Worm (Caenorhabditis elegans) whole organism, L3 larva: ENCODE data around the gene smc-4.

Experiments used
- ZK546.5 ChIP-seq: sonication (generic microtip); optimal IDR thresholded peaks from 2 replicates; lab custom pipeline; 2017; ENCODE audit warnings: missing biosample characterization, missing genetic modification characterization
- ceh-16 ChIP-seq: sonication (generic microtip); optimal IDR thresholded peaks from 2 replicates; lab custom pipeline; 2017; ENCODE audit warnings: missing biosample characterization, missing genetic modification characterization
- elt-1 ChIP-seq: fragments of 150-350 bp; optimal IDR thresholded peaks from 2 replicates; lab custom pipeline; 2014; ENCODE audit warnings: missing biosample characterization, missing genetic modification characterization
- fkh-2 ChIP-seq: fragments of 150-350 bp; optimal IDR thresholded peaks from 2 replicates; lab custom pipeline; 2014; ENCODE audit warnings: missing biosample characterization, missing genetic modification reagents, missing genetic modification characterization
- fos-1 ChIP-seq: fragments of 150-350 bp; optimal IDR thresholded peaks from 2 replicates; lab custom pipeline; 2014; ENCODE audit warnings: missing biosample characterization, missing genetic modification characterization
- jun-1 ChIP-seq: fragments of 150-350 bp; optimal IDR thresholded peaks from 2 replicates; lab custom pipeline; 2014; ENCODE audit warnings: missing biosample characterization, missing genetic modification reagents, missing genetic modification characterization
- nhr-11 ChIP-seq: fragments of 150-350 bp; optimal IDR thresholded peaks from 2 replicates; lab custom pipeline; 2014; ENCODE audit warnings: missing biosample characterization, missing genetic modification characterization
- nhr-67 ChIP-seq: fragments of 150-350 bp; optimal IDR thresholded peaks from 2 replicates; lab custom pipeline; 2014; ENCODE audit warnings: missing biosample characterization, missing genetic modification characterization
- nhr-76 ChIP-seq: fragments of 150-350 bp; sonication (generic microtip); optimal IDR thresholded peaks from 5 replicates; lab custom pipeline; 2014; ENCODE audit warnings: missing biosample characterization, missing genetic modification characterization
- nhr-77 ChIP-seq: fragments of 150-350 bp; optimal IDR thresholded peaks from 2 replicates; lab custom pipeline; 2014; ENCODE audit warnings: missing biosample characterization, missing genetic modification characterization
- pqm-1 ChIP-seq: fragments of 150-350 bp; optimal IDR thresholded peaks from 2 replicates; lab custom pipeline; 2017; ENCODE audit warnings: missing biosample characterization, missing genetic modification characterization, inconsistent platforms

Gene smc-4

ce11 chrIII:4634947-4635346, 47.6 kb downstream of the smc-4 start, which contains the start of gene clec-153:
TSS of gene clec-153 (plus strand) at chrIII:4635247.
- no peak for TF ChIP-seq nhr-76 (tag; lab: Kevin White, UChicago)
- no peak for TF ChIP-seq pqm-1 (tag; lab: Kevin White, UChicago)
- TF ChIP-seq fkh-2: no peak
- TF ChIP-seq fos-1 (tag; lab: Kevin White, UChicago): no peak
- no peak for TF ChIP-seq ceh-16 (tag; lab: Kevin White, UChicago)
- no peak for TF ChIP-seq elt-1 (tag; lab: Kevin White, UChicago)
- no peak for TF ChIP-seq ZK546.5
- TF ChIP-seq nhr-11: no peak
- TF ChIP-seq nhr-77: no peak
- TF ChIP-seq nhr-67 (tag; lab: Kevin White, UChicago): no peak
- no peak for TF ChIP-seq jun-1
